Worm (Caenorhabditis elegans) whole organism, midembryonic: ENCODE data around the gene F02H6.6.

Experiments
- T22C8.4 ChIP-seq: fragments of 200-800 bp; sonication (Bioruptor generic); IDR thresholded peaks from 2 replicates; pipeline ENCODE4 v1.3.6; 2022; ENCODE audit warnings: missing genetic modification characterization, missing compliant biosample characterization
- cog-1 ChIP-seq: sonication (generic microtip); optimal IDR thresholded peaks from 2 replicates; lab custom pipeline; 2016; ENCODE audit warnings: missing genetic modification characterization, missing compliant biosample characterization
- flt-1 ChIP-seq: fragments of 200-800 bp; sonication (Bioruptor generic); IDR thresholded peaks from 2 replicates; pipeline ENCODE4 v1.3.6; 2022; ENCODE audit warnings: missing genetic modification characterization, missing compliant biosample characterization
- med-1 ChIP-seq: sonication (generic microtip); optimal IDR thresholded peaks from 2 replicates; lab custom pipeline; 2017; ENCODE audit warnings: missing genetic modification characterization, mild to moderate bottlenecking, missing compliant biosample characterization, antibody characterized with exemption, missing genetic modification reagents; ENCODE audit not compliant: insufficient read depth
- ref-1 ChIP-seq: fragments of 200-800 bp; sonication (Bioruptor generic); conservative IDR thresholded peaks from 2 replicates; pipeline ENCODE4 v1.3.6; 2022; ENCODE audit warnings: missing genetic modification reagents, missing genetic modification characterization, missing compliant biosample characterization
- tab-1 ChIP-seq: fragments of 200-800 bp; sonication (Bioruptor generic); IDR thresholded peaks from 2 replicates; pipeline ENCODE4 v1.3.6; 2022; ENCODE audit warnings: missing genetic modification characterization, missing compliant biosample characterization
- ztf-23 ChIP-seq: fragments of 200-800 bp; sonication (Bioruptor generic); IDR thresholded peaks from 2 replicates; pipeline ENCODE4 v1.3.6; 2022; ENCODE audit warnings: missing genetic modification reagents, missing genetic modification characterization, missing compliant biosample characterization
- ztf-29 ChIP-seq: fragments of 200-800 bp; sonication (Bioruptor generic); IDR thresholded peaks from 2 replicates; pipeline ENCODE4 v1.3.6; 2022; ENCODE audit warnings: missing genetic modification reagents, missing genetic modification characterization, missing compliant biosample characterization

DNA sequence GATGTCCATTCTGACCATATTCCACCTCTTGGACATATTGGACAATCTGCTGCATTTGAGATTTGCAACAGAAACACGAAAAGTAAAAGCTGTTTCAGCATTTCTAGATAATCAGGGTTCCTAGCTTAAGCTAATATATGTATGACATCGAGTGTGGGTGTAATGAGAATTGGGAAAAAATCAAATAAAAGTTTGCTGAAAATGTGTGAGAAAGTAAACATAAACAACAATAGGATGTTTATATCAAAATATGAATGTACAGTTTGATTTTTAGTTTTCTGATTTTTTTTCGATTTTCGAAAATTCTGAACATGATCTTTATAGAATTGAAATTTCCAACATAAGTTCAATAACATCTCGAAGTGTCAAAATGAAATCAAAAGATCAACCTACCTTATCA, at the start of gene F02H6.6:
- no peak for TF ChIP-seq T22C8.4 (GFP tag; lab: Robert Waterston, UW)
- TF ChIP-seq ref-1 = no peak
- no peak for TF ChIP-seq ztf-23 (GFP tag; lab: Robert Waterston, UW)
- no peak for TF ChIP-seq flt-1 (GFP tag; lab: Robert Waterston, UW)
- no peak for TF ChIP-seq cog-1 (tag; lab: Kevin White, UChicago)
- no peak for TF ChIP-seq med-1 (GFP tag; lab: Kevin White, UChicago)
- TF ChIP-seq tab-1 (GFP tag; lab: Robert Waterston, UW) = no peak
- TF ChIP-seq ztf-29 (GFP tag; lab: Robert Waterston, UW) = no peak
